Fruit fly (Drosophila melanogaster) whole organism, wandering third instar larva: ENCODE data around the gene CG33285.
A peak's percentile ranks its signal among the peaks of the same experiment; 100 is the strongest.

ENCODE experiments used
- Abd-B ChIP-seq: fragments of >200 bp; optimal IDR thresholded peaks from 2 replicates; lab custom pipeline; 2017; ENCODE audit warnings: missing biosample characterization, missing genetic modification characterization
- CG32264 ChIP-seq: fragments of 200-800 bp; sonication (Bioruptor generic); optimal IDR thresholded peaks from 2 replicates; lab custom pipeline; 2016; ENCODE audit warnings: missing biosample characterization, missing genetic modification characterization
- Dfd ChIP-seq: fragments of >200 bp; optimal IDR thresholded peaks from 2 replicates; lab custom pipeline; 2017; ENCODE audit warnings: missing biosample characterization, missing genetic modification characterization
- Dif ChIP-seq: fragments of 200-275, 200-300 bp; sonication (Bioruptor generic); optimal IDR thresholded peaks from 2 replicates; lab custom pipeline; 2018; ENCODE audit warnings: missing biosample characterization, missing genetic modification characterization; ENCODE audit not compliant: partially characterized antibody
- GATAd ChIP-seq: sonication (Bioruptor generic); optimal IDR thresholded peaks from 2 replicates; lab custom pipeline; 2016; ENCODE audit warnings: missing biosample characterization, missing genetic modification characterization
- HLH106 ChIP-seq: fragments of 200-800 bp; optimal IDR thresholded peaks from 3 replicates; lab custom pipeline; 2019; ENCODE audit warnings: missing biosample characterization, mild to moderate bottlenecking, missing genetic modification characterization, moderate library complexity
- Hnf4 ChIP-seq: fragments of 200-800 bp; sonication (Bioruptor generic); optimal IDR thresholded peaks from 2 replicates; lab custom pipeline; 2016; ENCODE audit warnings: missing biosample characterization, mild to moderate bottlenecking, missing genetic modification characterization
- Hr78 ChIP-seq: fragments of >200 bp; optimal IDR thresholded peaks from 2 replicates; lab custom pipeline; 2017; ENCODE audit warnings: missing biosample characterization, missing genetic modification characterization
- Jra ChIP-seq: sonication (Bioruptor generic); optimal IDR thresholded peaks from 2 replicates; lab custom pipeline; 2016; ENCODE audit warnings: missing biosample characterization, missing genetic modification characterization
- Mio ChIP-seq: sonication (Bioruptor generic); optimal IDR thresholded peaks from 2 replicates; lab custom pipeline; 2016; ENCODE audit warnings: missing biosample characterization, missing genetic modification characterization
- Myc ChIP-seq: fragments of >200 bp; optimal IDR thresholded peaks from 2 replicates; lab custom pipeline; 2017
- N ChIP-seq: fragments of >200 bp; optimal IDR thresholded peaks from 2 replicates; lab custom pipeline; 2018; ENCODE audit warnings: missing biosample characterization, missing external identifiers, missing genetic modification characterization
- OdsH ChIP-seq: fragments of 200-800 bp; sonication (Bioruptor generic); optimal IDR thresholded peaks from 2 replicates; lab custom pipeline; 2016; ENCODE audit warnings: missing biosample characterization, mild to moderate bottlenecking, missing genetic modification characterization
- Rel ChIP-seq, 2 experiments: fragments of 200-800 bp; sonication (Bioruptor generic) in 1 of 2; optimal IDR thresholded peaks; 2 replicates in 1 of 2; 3 replicates in 1 of 2; lab custom pipeline; 2016 to 2019; ENCODE audit warnings: mild to moderate bottlenecking in 2 of 2, missing biosample characterization in 2 of 2, missing genetic modification characterization in 2 of 2, moderate library complexity in 1 of 2
- Sp1 ChIP-seq: fragments of 200-800 bp; sonication (Bioruptor generic); optimal IDR thresholded peaks from 3 replicates; lab custom pipeline; 2019; ENCODE audit warnings: missing biosample characterization, mild to moderate bottlenecking, missing genetic modification characterization, moderate library complexity
- Vsx2 ChIP-seq: fragments of 200-300, 225-300 bp; sonication (Bioruptor generic); optimal IDR thresholded peaks from 2 replicates; lab custom pipeline; 2018; ENCODE audit warnings: missing biosample characterization, missing genetic modification characterization; ENCODE audit not compliant: partially characterized antibody
- br ChIP-seq: fragments of 200-800 bp; sonication (Bioruptor generic); optimal IDR thresholded peaks from 2 replicates; lab custom pipeline; 2016; ENCODE audit warnings: missing biosample characterization, missing genetic modification characterization
- brk ChIP-seq: fragments of 200-800 bp; sonication (Bioruptor generic); optimal IDR thresholded peaks from 2 replicates; lab custom pipeline; 2016; ENCODE audit warnings: missing biosample characterization, mild to moderate bottlenecking, missing genetic modification characterization
- dl ChIP-seq, 2 experiments: fragments of 175-275, 200-275 bp in 1 of 2; fragments of 200-275 bp in 1 of 2; sonication (Bioruptor generic); optimal IDR thresholded peaks; lab custom pipeline; 2018; ENCODE audit warnings: mild to moderate bottlenecking in 2 of 2, missing biosample characterization in 2 of 2, missing genetic modification characterization in 2 of 2, moderate library complexity in 2 of 2; ENCODE audit not compliant: partially characterized antibody in 2 of 2, insufficient read depth in 1 of 2
- dmrt93B ChIP-seq: fragments of 200-800 bp; sonication (Bioruptor generic); optimal IDR thresholded peaks from 2 replicates; lab custom pipeline; 2018; ENCODE audit warnings: missing biosample characterization, mild to moderate bottlenecking, missing genetic modification characterization
- dsf ChIP-seq: sonication (Bioruptor generic); optimal IDR thresholded peaks from 2 replicates; lab custom pipeline; 2016; ENCODE audit warnings: missing biosample characterization, missing genetic modification characterization, borderline replicate concordance
- ey ChIP-seq: fragments of 200-800 bp; sonication (Bioruptor generic); optimal IDR thresholded peaks from 2 replicates; lab custom pipeline; 2016; ENCODE audit warnings: missing biosample characterization, missing genetic modification characterization
- foxo ChIP-seq, 2 experiments: fragments of 200-800 bp; sonication (Bioruptor generic); optimal IDR thresholded peaks; 2 replicates in 1 of 2; 3 replicates in 1 of 2; lab custom pipeline; 2016 to 2017; ENCODE audit warnings: missing biosample characterization in 2 of 2, missing genetic modification characterization in 2 of 2
- fru ChIP-seq: fragments of 200-800 bp; sonication (Bioruptor generic); optimal IDR thresholded peaks from 3 replicates; lab custom pipeline; 2016; ENCODE audit warnings: missing biosample characterization, mild to moderate bottlenecking, missing genetic modification characterization
- h ChIP-seq: fragments of 200-800 bp; sonication (Bioruptor generic); optimal IDR thresholded peaks from 3 replicates; lab custom pipeline; 2016; ENCODE audit warnings: missing biosample characterization, mild to moderate bottlenecking, missing genetic modification characterization
- jim ChIP-seq: fragments of 175-275, 200-325 bp; sonication (Bioruptor generic); optimal IDR thresholded peaks from 2 replicates; lab custom pipeline; 2016; ENCODE audit warnings: missing biosample characterization, mild to moderate bottlenecking, missing genetic modification characterization
- lola ChIP-seq: fragments of >200 bp; optimal IDR thresholded peaks from 2 replicates; lab custom pipeline; 2017; ENCODE audit warnings: missing biosample characterization, missing genetic modification characterization
- pan ChIP-seq: fragments of >200 bp; optimal IDR thresholded peaks from 2 replicates; lab custom pipeline; 2017
- psq ChIP-seq: fragments of 200-800 bp; sonication (Bioruptor generic); optimal IDR thresholded peaks from 3 replicates; lab custom pipeline; 2017; ENCODE audit warnings: missing biosample characterization, mild to moderate bottlenecking, missing genetic modification characterization, moderate library complexity
- rgr ChIP-seq: fragments of 200-800 bp; sonication (Bioruptor generic); optimal IDR thresholded peaks from 3 replicates; lab custom pipeline; 2016; ENCODE audit warnings: missing biosample characterization, mild to moderate bottlenecking, missing genetic modification characterization
- sage ChIP-seq: fragments of 200-800 bp; sonication (Bioruptor generic); optimal IDR thresholded peaks from 2 replicates; lab custom pipeline; 2016; ENCODE audit warnings: missing biosample characterization, mild to moderate bottlenecking, missing genetic modification characterization
- tai ChIP-seq: sonication (Bioruptor generic); optimal IDR thresholded peaks from 2 replicates; lab custom pipeline; 2016; ENCODE audit warnings: missing biosample characterization, missing genetic modification characterization
- woc ChIP-seq: sonication (Bioruptor generic); optimal IDR thresholded peaks from 2 replicates; lab custom pipeline; 2016; ENCODE audit warnings: missing biosample characterization, mild to moderate bottlenecking, missing genetic modification characterization

CG33285 gene

DNA sequence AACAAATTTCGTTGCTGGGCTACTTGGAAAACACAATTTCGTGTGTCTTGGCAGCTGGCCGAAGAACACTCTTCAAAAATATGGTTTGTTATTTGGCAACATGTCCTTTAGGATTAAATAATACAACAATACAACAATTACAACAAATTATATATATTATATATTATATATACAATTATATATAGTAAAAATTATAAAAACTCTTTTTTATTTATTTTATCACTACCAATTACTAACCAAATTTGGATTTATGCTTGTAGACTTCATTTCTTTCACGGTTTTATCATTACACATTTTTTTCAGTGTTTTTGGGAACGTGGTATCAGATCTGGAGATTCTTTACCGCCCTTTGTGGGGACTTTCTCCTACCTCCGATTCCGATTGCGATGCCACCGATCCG, 19.7 kb upstream of the CG33285 start:
- TF ChIP-seq dmrt93B (GFP tag; lab: Kevin White, UChicago) (peak; percentile 56), tai (GFP tag; lab: Kevin White, UChicago) (no peak), HLH106 (peak; percentile 78), N (GFP tag; lab: Kevin White, UChicago) (no peak), Sp1 (GFP tag; lab: Kevin White, UChicago) (peak; percentile 79), foxo (GFP tag; optimal IDR thresholded peaks at IDR 0.05; lab: Kevin White, UChicago) (peak in 1 of 2 experiments; percentile 69), woc (GFP tag; lab: Kevin White, UChicago) (peak; percentile 40), Dfd (GFP tag; lab: Kevin White, UChicago) (no peak), Rel (GFP tag; optimal IDR thresholded peaks at IDR 0.05; lab: Kevin White, UChicago) (peak; percentile 21), Rel (tag; optimal IDR thresholded peaks at IDR 0.05; lab: Kevin White, UChicago) (no peak), lola (GFP tag; lab: Kevin White, UChicago) (no peak), CG32264 (GFP tag; lab: Kevin White, UChicago) (no peak), fru (peak; percentile 48), Jra (GFP tag; lab: Kevin White, UChicago) (no peak), Hnf4 (no peak), jim (no peak), psq (GFP tag; lab: Kevin White, UChicago) (peak; percentile 78), Mio (GFP tag; lab: Kevin White, UChicago) (no peak), pan (lab: Kevin White, UChicago) (no peak), h (GFP tag; lab: Kevin White, UChicago) (peak; percentile 42), dl (GFP tag; optimal IDR thresholded peaks at IDR 0.05; lab: Kevin White, UChicago; ENCODE audit: insufficient read depth in 1 of 2, partially characterized antibody in 2 of 2) (no peak), ey (GFP tag; lab: Kevin White, UChicago) (no peak), br (GFP tag; lab: Kevin White, UChicago) (no peak), sage (no peak), brk (GFP tag; lab: Kevin White, UChicago) (no peak), rgr (GFP tag; lab: Kevin White, UChicago) (peak; percentile 68), OdsH (GFP tag; lab: Kevin White, UChicago) (peak; percentile 68), Vsx2 (GFP tag; lab: Kevin White, UChicago) (no peak), Abd-B (GFP tag; lab: Kevin White, UChicago) (no peak)

DNA sequence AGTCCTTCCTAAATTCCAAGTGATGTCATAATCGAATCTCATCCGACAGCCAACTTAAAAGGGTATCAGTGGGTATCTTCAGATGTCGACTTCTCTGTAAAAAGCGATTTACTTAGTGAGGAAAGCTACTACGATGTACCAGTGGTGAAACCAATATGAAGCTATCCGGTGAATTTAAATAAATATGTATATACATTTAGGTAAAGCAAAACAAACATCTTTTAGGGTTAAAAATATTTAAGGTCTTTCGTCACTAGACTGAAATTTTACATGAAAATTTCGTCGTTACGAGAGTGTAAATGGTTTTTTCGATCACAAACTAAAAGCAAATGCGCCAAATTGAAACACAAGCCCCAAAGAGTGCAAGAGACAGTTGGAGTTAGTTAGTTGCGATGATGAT, 18.1 kb upstream of the CG33285 start:
- TF ChIP-seq dsf = no peak
- peak in 1 of 2 experiments; percentile 22 for TF ChIP-seq foxo (GFP tag; optimal IDR thresholded peaks at IDR 0.05; lab: Kevin White, UChicago)
- TF ChIP-seq h (GFP tag; lab: Kevin White, UChicago) = peak; percentile 27
- TF ChIP-seq rgr (GFP tag; lab: Kevin White, UChicago) = peak; percentile 8

- no peak for TF ChIP-seq Myc (lab: Kevin White, UChicago)
- no peak for TF ChIP-seq dsf
- no peak for TF ChIP-seq GATAd (GFP tag; lab: Kevin White, UChicago)
- no peak for TF ChIP-seq Dif
- peak; percentile 88 for TF ChIP-seq Dfd (GFP tag; lab: Kevin White, UChicago)
- TF ChIP-seq foxo (GFP tag; optimal IDR thresholded peaks at IDR 0.05; lab: Kevin White, UChicago) = peak in 1 of 2 experiments; percentile 10
- TF ChIP-seq psq (GFP tag; lab: Kevin White, UChicago) = peak; percentile 20
These were observed 15.7 kb upstream of the CG33285 start for dm6 chr3L:21104338-21105018.

- TF ChIP-seq OdsH (GFP tag; lab: Kevin White, UChicago) = no peak
- TF ChIP-seq CG32264 (GFP tag; lab: Kevin White, UChicago) = no peak
- TF ChIP-seq Dfd (GFP tag; lab: Kevin White, UChicago) = no peak
- no peak for TF ChIP-seq ey (GFP tag; lab: Kevin White, UChicago)
- no peak for TF ChIP-seq lola (GFP tag; lab: Kevin White, UChicago)
- no peak for TF ChIP-seq jim
- TF ChIP-seq br (GFP tag; lab: Kevin White, UChicago) = no peak
- no peak for TF ChIP-seq Myc (lab: Kevin White, UChicago)
- no peak for TF ChIP-seq tai (GFP tag; lab: Kevin White, UChicago)
- no peak for TF ChIP-seq pan (lab: Kevin White, UChicago)
- TF ChIP-seq Sp1 (GFP tag; lab: Kevin White, UChicago) = no peak
- TF ChIP-seq dmrt93B (GFP tag; lab: Kevin White, UChicago) = no peak
- TF ChIP-seq Hr78 (GFP tag; lab: Kevin White, UChicago) = no peak
- no peak for TF ChIP-seq Jra (GFP tag; lab: Kevin White, UChicago)
- no peak for TF ChIP-seq psq (GFP tag; lab: Kevin White, UChicago)
- TF ChIP-seq, all 38 proteins: peak for 0
These were observed 12.5 kb upstream of the CG33285 start for dm6 chr3L:21101316-21101715.
